Worm (Caenorhabditis elegans): ENCODE measurements around the gene gcy-5.

The gcy-5 gene

ce11 chrII:10303663-10304115, 12.3 kb downstream of the gcy-5 start, which contains the start of gene vha-9:
Gene vha-9, minus strand, starts transcription at chrII:10303713.
- TF ChIP-seq unc-62 (GFP tag; optimal IDR thresholded peaks at IDR 0.05): no peak

- TF ChIP-seq unc-62 (GFP tag; optimal IDR thresholded peaks at IDR 0.05): no peak
Observed at ce11 chrII:10302646-10303045, 13.4 kb downstream of the gcy-5 start, which contains the start of gene clpp-1. Gene clpp-1, minus strand, starts transcription at chrII:10302842.

ce11 chrII:10300954-10301353, 15.1 kb downstream of the gcy-5 start, which contains the start of gene mdt-22:
Gene mdt-22, plus strand, starts transcription at chrII:10301216.
- TF ChIP-seq unc-62 (GFP tag; optimal IDR thresholded peaks at IDR 0.05): no peak

ce11 chrII:10300082-10300749, 15.8 kb downstream of the gcy-5 start, which contains the start of gene nep-26:
Gene nep-26, minus strand, starts transcription at chrII:10300132.
- TF ChIP-seq unc-62 (GFP tag; optimal IDR thresholded peaks at IDR 0.05): no peak

- TF ChIP-seq unc-62 (GFP tag; optimal IDR thresholded peaks at IDR 0.05): no peak
Observed at ce11 chrII:10294262-10294661, 21.8 kb downstream of the gcy-5 start.

ce11 chrII:10288926-10289325, 27.1 kb downstream of the gcy-5 start:
- no peak for TF ChIP-seq unc-62 (GFP tag; optimal IDR thresholded peaks at IDR 0.05)

ce11 chrII:10284991-10285390, 31.0 kb downstream of the gcy-5 start:
- no peak for TF ChIP-seq unc-62 (GFP tag; optimal IDR thresholded peaks at IDR 0.05)

- TF ChIP-seq unc-62 (GFP tag; optimal IDR thresholded peaks at IDR 0.05): no peak
Observed at ce11 chrII:10283145-10283544, 32.9 kb downstream of the gcy-5 start.

- no peak for TF ChIP-seq unc-62 (GFP tag; optimal IDR thresholded peaks at IDR 0.05)
Observed at ce11 chrII:10281674-10282073, 34.3 kb downstream of the gcy-5 start.

ce11 chrII:10279561-10279960, 36.5 kb downstream of the gcy-5 start, which contains the start of gene ZK971.1:
Gene ZK971.1, minus strand, starts transcription at chrII:10279661.
- no peak for TF ChIP-seq unc-62 (GFP tag; optimal IDR thresholded peaks at IDR 0.05)

- no peak for TF ChIP-seq unc-62 (GFP tag; optimal IDR thresholded peaks at IDR 0.05)
Observed at ce11 chrII:10271093-10271492, 44.9 kb downstream of the gcy-5 start, which contains the start of gene F54B3.4. Gene F54B3.4, minus strand, starts transcription at chrII:10271193.

ce11 chrII:10270052-10270451, 46.0 kb downstream of the gcy-5 start, which contains the start of gene F54B3.2:
Gene F54B3.2, minus strand, starts transcription at chrII:10270152.
- no peak for TF ChIP-seq unc-62 (GFP tag; optimal IDR thresholded peaks at IDR 0.05)

ce11 chrII:10261261-10261660, 54.8 kb downstream of the gcy-5 start:
- TF ChIP-seq unc-62 (GFP tag; optimal IDR thresholded peaks at IDR 0.05): no peak

Measured in whole organism, dauer.